Worm (Caenorhabditis elegans): Measurements from ENCODE around the gene fbxa-77.

- TF ChIP-seq nhr-28 (tag; optimal IDR thresholded peaks at IDR 0.05) (no peak), fos-1 (tag; optimal IDR thresholded peaks at IDR 0.05) (no peak), nhr-237 (tag; optimal IDR thresholded peaks at IDR 0.05) (no peak), fkh-10 (GFP tag; optimal IDR thresholded peaks at IDR 0.05) (no peak), ama-1 (optimal IDR thresholded peaks at IDR 0.05) (no peak), duxl-1 (tag; optimal IDR thresholded peaks at IDR 0.05; ENCODE audit: poor library complexity) (no peak), daf-19 (GFP tag; conservative IDR thresholded peaks at IDR 0.05) (no peak)
Observed at ce11 chrIII:1275513-1275912, 26.2 kb downstream of the fbxa-77 start, which contains the start of gene fbxa-30.

Data from whole organism, L4 larva.